Fruit fly (Drosophila melanogaster): Measurements from ENCODE around the gene Vps33B.

Vps33B gene

DNA sequence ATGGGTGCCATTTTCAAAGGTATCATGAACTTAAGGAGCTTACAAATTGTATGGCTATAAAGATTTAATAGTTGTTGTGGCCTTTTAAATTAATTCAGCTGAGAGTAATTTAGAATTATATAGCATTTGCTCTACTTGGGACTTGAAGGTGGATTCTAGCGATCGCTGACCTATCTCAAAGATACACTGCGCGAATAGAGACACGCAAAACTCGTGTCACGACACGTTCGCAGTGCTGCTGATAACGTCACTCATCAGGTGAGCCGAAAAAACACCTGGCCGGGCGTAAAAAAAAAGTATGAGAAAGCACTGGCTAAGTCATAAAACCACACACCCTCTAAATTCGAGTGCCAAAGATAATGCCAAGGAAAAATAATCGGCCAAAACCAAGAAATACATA is 16.4 kb downstream of the Vps33B start (continued):
- TF ChIP-seq Bteb2 (GFP tag; optimal IDR thresholded peaks at IDR 0.05) (no peak), CG14860 (GFP tag; IDR thresholded peaks at IDR 0.05; ENCODE audit: partially characterized antibody) (peak; percentile 66; the same call in 1 of the 3 replicates), Mrtf (GFP tag; IDR thresholded peaks at IDR 0.05) (no peak), CG32532 (GFP tag; IDR thresholded peaks at IDR 0.05) (peak; percentile 42; the same call in 1 of the 2 replicates), CG8944 (GFP tag; optimal IDR thresholded peaks at IDR 0.05) (no peak), Asciz (GFP tag; optimal IDR thresholded peaks at IDR 0.05) (no peak), CG4424 (GFP tag; optimal IDR thresholded peaks at IDR 0.05) (no peak), CG16863 (GFP tag; optimal IDR thresholded peaks at IDR 0.05) (no peak), fu2 (GFP tag; optimal IDR thresholded peaks at IDR 0.05) (no peak), gro (GFP tag; optimal IDR thresholded peaks at IDR 0.05) (no peak), CG7745 (tag; optimal IDR thresholded peaks at IDR 0.05) (no peak), peb (GFP tag; IDR thresholded peaks at IDR 0.05) (no peak), NC2β (GFP tag; optimal IDR thresholded peaks at IDR 0.05) (no peak), knrl (GFP tag; IDR thresholded peaks at IDR 0.05; ENCODE audit: partially characterized antibody) (peak; percentile 73; the same call in 2 of the 3 replicates), ERR (GFP tag; optimal IDR thresholded peaks at IDR 0.05) (no peak), fd64A (GFP tag; optimal IDR thresholded peaks at IDR 0.05) (no peak), CG34376 (GFP tag; optimal IDR thresholded peaks at IDR 0.05) (no peak), CG11247 (GFP tag; IDR thresholded peaks at IDR 0.05) (no peak), Fer1 (GFP tag; optimal IDR thresholded peaks at IDR 0.05) (no peak), CG6683 (GFP tag; optimal IDR thresholded peaks at IDR 0.05) (no peak), CG3065 (GFP tag; optimal IDR thresholded peaks at IDR 0.05) (no peak), rib (GFP tag; IDR thresholded peaks at IDR 0.05) (no peak), CG1233 (GFP tag; optimal IDR thresholded peaks at IDR 0.05) (no peak), CG9876 (GFP tag; optimal IDR thresholded peaks at IDR 0.05) (no peak), hbn (GFP tag; IDR thresholded peaks at IDR 0.05; ENCODE audit: partially characterized antibody) (peak; percentile 71), CG15011 (GFP tag; optimal IDR thresholded peaks at IDR 0.05) (no peak), CG11504 (tag; optimal IDR thresholded peaks at IDR 0.05) (no peak), pfk (GFP tag; optimal IDR thresholded peaks at IDR 0.05) (no peak), CG12219 (GFP tag; optimal IDR thresholded peaks at IDR 0.05) (no peak), CG3995 (GFP tag; optimal IDR thresholded peaks at IDR 0.05) (no peak), CG7372 (GFP tag; IDR thresholded peaks at IDR 0.05) (no peak), CG31441 (GFP tag; IDR thresholded peaks at IDR 0.05) (no peak), D19B (GFP tag; optimal IDR thresholded peaks at IDR 0.05) (no peak), CG1024 (GFP tag; IDR thresholded peaks at IDR 0.05) (no peak), D19A (tag; optimal IDR thresholded peaks at IDR 0.05) (no peak), slou (GFP tag; optimal IDR thresholded peaks at IDR 0.05) (no peak), org-1 (GFP tag; optimal IDR thresholded peaks at IDR 0.05) (no peak), slbo (GFP tag; IDR thresholded peaks at IDR 0.05) (no peak), Ssrp (tag; optimal IDR thresholded peaks at IDR 0.05) (no peak), CG8281 (tag; optimal IDR thresholded peaks at IDR 0.05) (no peak), Deaf1 (tag; optimal IDR thresholded peaks at IDR 0.05) (no peak), CG2712 (tag; optimal IDR thresholded peaks at IDR 0.05) (no peak), ind (GFP tag; optimal IDR thresholded peaks at IDR 0.05) (no peak), NfI (GFP tag; optimal IDR thresholded peaks at IDR 0.05) (no peak), wek (GFP tag; optimal IDR thresholded peaks at IDR 0.05) (no peak), CG3726 (GFP tag; IDR thresholded peaks at IDR 0.05) (no peak), CG11456 (GFP tag; IDR thresholded peaks at IDR 0.05) (no peak), CG11398 (GFP tag; optimal IDR thresholded peaks at IDR 0.05) (no peak), Atf3 (GFP tag; optimal IDR thresholded peaks at IDR 0.05) (no peak), C15 (GFP tag; IDR thresholded peaks at IDR 0.05) (no peak), wor (GFP tag; IDR thresholded peaks at IDR 0.05) (no peak), MTF-1 (GFP tag; optimal IDR thresholded peaks at IDR 0.05; ENCODE audit: borderline replicate concordance) (no peak)
